Worm (Caenorhabditis elegans): Measurements from ENCODE around the gene F15H10.12.

ce11 chrV:10441135-10442024 lies 31.5 kb upstream of the F15H10.12 start, which contains the start of gene pap-1:
- TF ChIP-seq him-1 (tag; optimal IDR thresholded peaks at IDR 0.05) (no peak), W03F9.2 (tag; optimal IDR thresholded peaks at IDR 0.05) (no peak)
